Worm (Caenorhabditis elegans) whole organism, L4 larva: ENCODE data around the gene dot-1.3.
A peak's percentile ranks its signal among the peaks of the same experiment; 100 is the strongest.
"Not testable (repeated sequence)": the region's sequence is repeated elsewhere in the genome, so short reads cannot be mapped to it uniquely, and the experiment has no call there.

ENCODE experiments used
- ces-1 ChIP-seq: fragments of 150-350 bp; sonication (generic microtip); optimal IDR thresholded peaks from 4 replicates; lab custom pipeline; 2014; ENCODE audit warnings: missing biosample characterization, missing genetic modification reagents, missing genetic modification characterization
- dmd-6 ChIP-seq: fragments of 200-800 bp; sonication (Bioruptor generic); IDR thresholded peaks from 2 replicates; pipeline ENCODE4 v1.3.6; 2022; ENCODE audit warnings: missing genetic modification reagents, missing genetic modification characterization, missing compliant biosample characterization
- dpl-1 ChIP-seq: fragments of 150-350 bp; optimal IDR thresholded peaks from 2 replicates; lab custom pipeline; 2014; ENCODE audit warnings: missing biosample characterization, missing genetic modification reagents, missing genetic modification characterization
- lin-39 ChIP-seq: fragments of 150-350 bp; optimal IDR thresholded peaks from 2 replicates; lab custom pipeline; 2014; ENCODE audit warnings: missing biosample characterization, missing genetic modification reagents, missing genetic modification characterization
- mdl-1 ChIP-seq, 2 experiments: fragments of 150-350 bp in 1 of 2; sonication (generic microtip) in 1 of 2; optimal IDR thresholded peaks; 2 replicates each; lab custom pipeline; 2014 to 2017; ENCODE audit warnings: missing biosample characterization in 2 of 2, missing genetic modification characterization in 2 of 2
- nhr-6 ChIP-seq: fragments of 150-350 bp; optimal IDR thresholded peaks from 2 replicates; lab custom pipeline; 2014; ENCODE audit warnings: missing biosample characterization, missing genetic modification characterization
- pqm-1 ChIP-seq: sonication (generic microtip); optimal IDR thresholded peaks from 2 replicates; lab custom pipeline; 2017; ENCODE audit warnings: missing biosample characterization, missing genetic modification characterization
- skn-1 ChIP-seq: fragments of 150-350 bp; optimal IDR thresholded peaks from 2 replicates; lab custom pipeline; 2014; ENCODE audit warnings: missing biosample characterization, missing genetic modification characterization
- spr-1 ChIP-seq: sonication (generic microtip); optimal IDR thresholded peaks from 2 replicates; lab custom pipeline; 2016; ENCODE audit warnings: mild to moderate bottlenecking, missing genetic modification characterization, missing compliant biosample characterization
- tra-1 ChIP-seq: fragments of 200-800 bp; sonication (Bioruptor generic); IDR thresholded peaks from 2 replicates; pipeline ENCODE4 v1.3.6; 2022; ENCODE audit warnings: missing genetic modification reagents, missing genetic modification characterization, missing compliant biosample characterization
- unc-39 ChIP-seq: sonication (generic microtip); optimal IDR thresholded peaks from 2 replicates; lab custom pipeline; 2017; ENCODE audit warnings: missing biosample characterization, missing genetic modification characterization
- unc-62 ChIP-seq, 3 experiments: fragments of 150-350 bp in 1 of 3; sonication (generic microtip); optimal IDR thresholded peaks in 2 of 3; peaks in 1 of 3; 1 replicate in 1 of 3; 2 replicates in 2 of 3; lab custom pipeline; 2014 to 2017; ENCODE audit warnings: missing biosample characterization in 3 of 3, missing genetic modification characterization in 3 of 3, missing genetic modification reagents in 3 of 3, missing genotype in 1 of 3
- zip-2 ChIP-seq: fragments of 150-350 bp; optimal IDR thresholded peaks from 2 replicates; lab custom pipeline; 2014; ENCODE audit warnings: missing biosample characterization, missing genetic modification characterization
- ztf-11 ChIP-seq: fragments of 150-350 bp; optimal IDR thresholded peaks from 2 replicates; lab custom pipeline; 2014; ENCODE audit warnings: missing biosample characterization, missing genetic modification characterization

- not testable (repeated sequence) for TF ChIP-seq mdl-1 (tag; optimal IDR thresholded peaks at IDR 0.05; lab: Kevin White, UChicago); tra-1; spr-1 (tag; lab: Kevin White, UChicago); dmd-6; nhr-6; pqm-1 (tag; lab: Kevin White, UChicago); unc-62 (tag; optimal IDR thresholded peaks at IDR 0.05; lab: Kevin White, UChicago); unc-39 (tag; lab: Kevin White, UChicago); dpl-1 (GFP tag; lab: Kevin White, UChicago); ces-1 (GFP tag; lab: Kevin White, UChicago); skn-1 (tag; lab: Kevin White, UChicago); ztf-11 (tag; lab: Kevin White, UChicago); zip-2 (tag; lab: Kevin White, UChicago); lin-39 (tag; lab: Kevin White, UChicago)
- TF ChIP-seq unc-62 (GFP tag; optimal IDR thresholded peaks at IDR 0.05 in 1 of 2; lab: Kevin White, UChicago), result peak in 1 of 2 experiments; percentile 54
Measured at ce11 chrX:12308045-12308499, 5.4 kb upstream of the dot-1.3 start, which contains the start of gene F17A2.16.
